Worm (Caenorhabditis elegans): ENCODE measurements around the gene grl-28.

The grl-28 gene

DNA sequence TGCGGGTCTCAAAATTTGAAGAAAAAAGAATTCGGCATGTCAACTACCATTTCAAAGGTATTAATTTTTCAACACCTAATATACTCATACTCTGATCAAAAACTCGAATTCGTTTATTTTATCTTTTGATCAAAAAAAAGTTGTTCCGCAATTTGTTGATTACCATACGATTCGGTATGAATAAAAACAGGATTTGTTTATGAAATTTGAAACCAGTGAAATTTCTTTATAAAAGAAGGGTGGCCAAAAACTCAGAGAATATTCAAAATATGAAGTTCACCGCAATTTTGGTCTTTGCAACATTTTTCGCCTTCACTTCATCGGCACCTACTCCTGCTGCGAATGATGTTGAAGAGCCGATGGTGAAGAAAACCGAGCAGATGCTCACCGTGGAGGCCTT is 49.6 kb downstream of the grl-28 start, which contains the start of the genes C07G3.8 and C07G3.10:
C07G3.8 (minus strand) TSS at position 101 of the 400 bp plus-strand sequence.
C07G3.10 (plus strand) TSS at position 270 of the 400 bp plus-strand sequence.
- TF ChIP-seq lin-1 (GFP tag; IDR thresholded peaks at IDR 0.05), result no peak
- TF ChIP-seq unc-39 (tag; optimal IDR thresholded peaks at IDR 0.05), result no peak
- TF ChIP-seq hmg-1.1 (GFP tag; IDR thresholded peaks at IDR 0.05), result no peak
- TF ChIP-seq mes-2 (tag; optimal IDR thresholded peaks at IDR 0.05; ENCODE audit: poor library complexity, severe bottlenecking), result no peak
- no peak for TF ChIP-seq lin-29 (GFP tag; IDR thresholded peaks at IDR 0.05)
- no peak for TF ChIP-seq spr-3 (GFP tag; optimal IDR thresholded peaks at IDR 0.05)
- no peak for TF ChIP-seq ceh-62 (tag; optimal IDR thresholded peaks at IDR 0.05)
- no peak for TF ChIP-seq hlh-11 (tag; optimal IDR thresholded peaks at IDR 0.05)
- TF ChIP-seq mep-1 (tag; optimal IDR thresholded peaks at IDR 0.05), result no peak
- no peak for TF ChIP-seq unc-62 (GFP tag; optimal IDR thresholded peaks at IDR 0.05 in 1 of 2)
- no peak for TF ChIP-seq unc-62 (tag; optimal IDR thresholded peaks at IDR 0.05)
- TF ChIP-seq mdl-1 (tag; optimal IDR thresholded peaks at IDR 0.05), result no peak
- no peak for TF ChIP-seq zip-11 (GFP tag; IDR thresholded peaks at IDR 0.05)
- TF ChIP-seq hlh-30 (tag; optimal IDR thresholded peaks at IDR 0.05; ENCODE audit: insufficient read depth), result no peak
- TF ChIP-seq T26A8.4 (GFP tag; IDR thresholded peaks at IDR 0.05), result no peak

Measured in whole organism, L4 larva.